Fruit fly (Drosophila melanogaster): ENCODE data around the gene DAAM.

The DAAM gene

DNA sequence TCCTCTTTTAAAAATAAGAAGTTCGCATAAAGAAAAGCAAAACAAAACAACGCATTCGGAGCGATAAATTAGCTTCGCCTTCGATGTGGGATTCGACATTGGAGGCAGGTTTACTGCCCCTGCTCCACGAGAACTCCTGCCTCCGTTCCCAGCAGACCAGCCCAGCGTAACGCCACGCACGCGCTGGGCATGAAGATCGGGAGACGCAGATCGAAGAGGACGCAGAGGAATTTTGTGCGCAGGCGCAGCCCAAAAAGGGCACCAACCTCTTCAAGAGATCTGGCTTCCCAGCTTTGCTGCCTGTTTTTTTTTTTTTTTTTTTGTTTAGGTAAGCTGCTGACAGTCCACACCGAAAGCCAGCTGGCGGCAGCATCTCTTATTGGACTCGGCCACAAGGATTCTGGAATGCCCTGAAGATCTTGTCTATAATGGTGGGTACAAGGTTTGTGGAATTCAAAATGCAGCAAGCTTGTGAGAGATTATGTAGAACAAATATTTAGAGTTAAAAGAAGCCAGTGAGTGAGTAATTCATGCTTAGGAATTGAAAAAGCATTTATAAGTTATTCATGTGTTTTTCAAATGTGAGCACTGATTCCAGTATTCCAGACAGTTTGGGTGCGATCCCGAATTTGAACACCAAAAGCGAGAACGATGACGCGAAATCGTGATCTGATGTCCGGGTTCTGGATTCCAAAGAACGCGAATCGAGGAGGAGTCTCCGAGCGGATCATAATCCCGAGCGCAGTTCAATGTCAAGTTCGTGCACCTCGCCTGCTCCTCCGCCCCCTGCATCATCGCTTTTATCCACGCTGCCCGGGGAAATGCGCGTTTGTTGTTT, 1.8 kb downstream of the DAAM start (continued):
- TF ChIP-seq Hnf4 (GFP tag; optimal IDR thresholded peaks at IDR 0.05) (no peak), Myc (optimal IDR thresholded peaks at IDR 0.05) (no peak), foxo (GFP tag; optimal IDR thresholded peaks at IDR 0.05) (peak in 1 of 2 experiments; percentile 69), Sp1 (GFP tag; optimal IDR thresholded peaks at IDR 0.05) (peak; percentile 58), ey (GFP tag; optimal IDR thresholded peaks at IDR 0.05) (peak; percentile 65), HLH106 (tag; optimal IDR thresholded peaks at IDR 0.05) (peak; percentile 70), sv (GFP tag; optimal IDR thresholded peaks at IDR 0.05) (no peak)

DNA sequence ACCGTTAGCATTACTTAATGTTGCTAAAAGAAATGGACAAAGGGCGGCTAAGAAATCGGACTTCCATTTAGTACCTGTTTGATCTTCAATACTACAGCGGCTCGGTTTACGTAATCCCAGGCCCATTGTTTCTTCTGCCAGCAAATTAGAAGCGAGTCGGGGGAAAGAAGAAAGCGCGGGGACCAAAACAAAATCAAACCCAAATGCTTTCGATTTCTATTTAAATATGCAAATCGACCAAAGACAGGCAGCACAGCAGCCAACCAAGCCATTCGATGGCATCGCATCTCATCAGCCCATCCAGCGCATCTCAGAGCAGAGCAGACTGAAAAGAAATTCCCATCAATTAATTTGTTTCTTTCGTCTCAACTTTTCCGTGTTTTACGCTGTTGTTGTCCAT, 9.7 kb downstream of the DAAM start:
- TF ChIP-seq CrebA (GFP tag; optimal IDR thresholded peaks at IDR 0.05; ENCODE audit: borderline replicate concordance) (no peak), Rel (GFP tag; optimal IDR thresholded peaks at IDR 0.05) (no peak), Rel (tag; optimal IDR thresholded peaks at IDR 0.05) (no peak), rgr (GFP tag; optimal IDR thresholded peaks at IDR 0.05) (no peak), Dfd (GFP tag; optimal IDR thresholded peaks at IDR 0.05) (no peak), CG9705 (GFP tag; optimal IDR thresholded peaks at IDR 0.05) (no peak), Hr83 (GFP tag; optimal IDR thresholded peaks at IDR 0.05; ENCODE audit: poor library complexity, severe bottlenecking) (no peak), foxo (GFP tag; optimal IDR thresholded peaks at IDR 0.05) (no peak), Myc (optimal IDR thresholded peaks at IDR 0.05) (no peak), Mio (GFP tag; optimal IDR thresholded peaks at IDR 0.05) (no peak), CG32264 (GFP tag; optimal IDR thresholded peaks at IDR 0.05) (no peak)

DNA sequence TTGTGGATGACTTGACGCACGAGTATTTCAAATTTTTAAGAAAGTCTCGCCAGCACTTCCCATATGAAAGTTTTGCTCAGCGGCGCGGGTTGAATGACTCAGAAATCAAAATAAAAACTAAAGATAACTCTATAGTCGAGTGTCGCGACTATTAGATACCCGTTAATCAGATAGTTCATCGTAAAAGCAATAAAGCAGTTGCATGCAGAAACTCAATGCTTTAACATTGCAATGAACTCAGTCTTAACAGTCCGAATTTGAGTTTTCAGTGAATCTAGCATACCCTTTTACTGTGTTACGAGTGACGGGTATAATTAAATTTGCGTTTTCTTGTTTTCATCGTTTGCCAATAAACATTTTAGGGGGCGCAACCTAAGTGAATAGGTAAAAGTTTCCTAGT, 10.9 kb downstream of the DAAM start:
- no peak for TF ChIP-seq Mio (GFP tag; optimal IDR thresholded peaks at IDR 0.05)
- TF ChIP-seq br (GFP tag; optimal IDR thresholded peaks at IDR 0.05): no peak
- no peak for TF ChIP-seq N (GFP tag; optimal IDR thresholded peaks at IDR 0.05)
- no peak for TF ChIP-seq sv (GFP tag; optimal IDR thresholded peaks at IDR 0.05)
- TF ChIP-seq Abd-B (GFP tag; optimal IDR thresholded peaks at IDR 0.05): no peak

DNA sequence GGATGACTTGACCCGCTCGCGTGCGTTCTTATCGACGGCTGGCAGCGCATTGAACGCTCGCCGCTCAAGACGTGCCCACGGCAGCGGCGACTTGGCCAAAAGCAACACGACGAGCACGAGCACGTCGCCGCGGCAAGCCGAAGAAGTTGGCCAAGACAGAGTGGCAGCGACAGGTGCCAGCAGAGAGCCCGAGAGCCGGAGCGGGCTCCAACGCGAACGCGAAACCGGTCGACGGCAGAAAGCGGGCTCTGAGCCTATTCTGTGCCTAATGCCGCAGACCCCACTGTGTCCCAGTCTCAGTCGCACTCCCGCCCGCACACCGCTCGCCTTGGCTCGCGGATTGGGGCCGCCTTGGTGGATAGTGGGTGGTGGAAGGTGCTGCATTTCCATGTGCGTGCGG, 13.7 kb downstream of the DAAM start:
- no peak for TF ChIP-seq woc (GFP tag; optimal IDR thresholded peaks at IDR 0.05)
- no peak for TF ChIP-seq rgr (GFP tag; optimal IDR thresholded peaks at IDR 0.05)
- no peak for TF ChIP-seq Vsx2 (GFP tag; optimal IDR thresholded peaks at IDR 0.05; ENCODE audit: partially characterized antibody)
- no peak for TF ChIP-seq brk (GFP tag; optimal IDR thresholded peaks at IDR 0.05)
- no peak for TF ChIP-seq lola (GFP tag; optimal IDR thresholded peaks at IDR 0.05)
- TF ChIP-seq Dfd (GFP tag; optimal IDR thresholded peaks at IDR 0.05): no peak
- TF ChIP-seq usp (GFP tag; optimal IDR thresholded peaks at IDR 0.05): no peak
- no peak for TF ChIP-seq CG9705 (GFP tag; optimal IDR thresholded peaks at IDR 0.05)
- no peak for TF ChIP-seq jim (GFP tag; optimal IDR thresholded peaks at IDR 0.05)
- TF ChIP-seq pan (optimal IDR thresholded peaks at IDR 0.05): no peak

DNA sequence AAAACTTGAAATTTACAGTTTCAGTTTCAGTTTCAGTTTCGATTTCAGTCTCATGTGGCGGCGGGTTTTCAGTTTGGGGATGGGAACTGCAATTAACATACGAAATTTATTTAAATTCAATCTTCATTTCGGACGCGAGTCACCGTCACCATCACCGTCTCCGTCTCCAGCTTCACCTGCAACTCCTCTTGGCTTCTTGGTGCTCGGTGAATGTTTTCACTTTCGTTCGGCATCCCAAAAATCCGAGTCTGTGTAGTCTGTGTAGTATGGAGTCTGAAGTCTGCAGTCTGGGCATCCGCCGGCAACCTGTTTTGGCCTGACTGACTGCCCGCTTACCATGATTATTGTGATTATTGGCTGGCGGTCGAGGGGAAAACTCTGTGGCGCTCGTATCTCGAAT, 18.2 kb downstream of the DAAM start:
- TF ChIP-seq Hr83 (GFP tag; optimal IDR thresholded peaks at IDR 0.05; ENCODE audit: poor library complexity, severe bottlenecking) (no peak), Myc (optimal IDR thresholded peaks at IDR 0.05) (no peak), brk (GFP tag; optimal IDR thresholded peaks at IDR 0.05) (no peak), Hnf4 (GFP tag; optimal IDR thresholded peaks at IDR 0.05) (no peak), sv (GFP tag; optimal IDR thresholded peaks at IDR 0.05) (no peak), psq (GFP tag; optimal IDR thresholded peaks at IDR 0.05) (no peak), br (GFP tag; optimal IDR thresholded peaks at IDR 0.05) (no peak), Dif (GFP tag; optimal IDR thresholded peaks at IDR 0.05; ENCODE audit: partially characterized antibody) (no peak), dmrt93B (GFP tag; optimal IDR thresholded peaks at IDR 0.05) (no peak), foxo (GFP tag; optimal IDR thresholded peaks at IDR 0.05) (no peak), usp (GFP tag; optimal IDR thresholded peaks at IDR 0.05) (no peak), tai (GFP tag; optimal IDR thresholded peaks at IDR 0.05) (no peak), Jra (GFP tag; optimal IDR thresholded peaks at IDR 0.05) (no peak), Hr78 (GFP tag; optimal IDR thresholded peaks at IDR 0.05) (no peak), OdsH (GFP tag; optimal IDR thresholded peaks at IDR 0.05) (no peak)
